Worm (Caenorhabditis elegans): ENCODE results near the gene W01C9.2.

W01C9.2 gene

DNA sequence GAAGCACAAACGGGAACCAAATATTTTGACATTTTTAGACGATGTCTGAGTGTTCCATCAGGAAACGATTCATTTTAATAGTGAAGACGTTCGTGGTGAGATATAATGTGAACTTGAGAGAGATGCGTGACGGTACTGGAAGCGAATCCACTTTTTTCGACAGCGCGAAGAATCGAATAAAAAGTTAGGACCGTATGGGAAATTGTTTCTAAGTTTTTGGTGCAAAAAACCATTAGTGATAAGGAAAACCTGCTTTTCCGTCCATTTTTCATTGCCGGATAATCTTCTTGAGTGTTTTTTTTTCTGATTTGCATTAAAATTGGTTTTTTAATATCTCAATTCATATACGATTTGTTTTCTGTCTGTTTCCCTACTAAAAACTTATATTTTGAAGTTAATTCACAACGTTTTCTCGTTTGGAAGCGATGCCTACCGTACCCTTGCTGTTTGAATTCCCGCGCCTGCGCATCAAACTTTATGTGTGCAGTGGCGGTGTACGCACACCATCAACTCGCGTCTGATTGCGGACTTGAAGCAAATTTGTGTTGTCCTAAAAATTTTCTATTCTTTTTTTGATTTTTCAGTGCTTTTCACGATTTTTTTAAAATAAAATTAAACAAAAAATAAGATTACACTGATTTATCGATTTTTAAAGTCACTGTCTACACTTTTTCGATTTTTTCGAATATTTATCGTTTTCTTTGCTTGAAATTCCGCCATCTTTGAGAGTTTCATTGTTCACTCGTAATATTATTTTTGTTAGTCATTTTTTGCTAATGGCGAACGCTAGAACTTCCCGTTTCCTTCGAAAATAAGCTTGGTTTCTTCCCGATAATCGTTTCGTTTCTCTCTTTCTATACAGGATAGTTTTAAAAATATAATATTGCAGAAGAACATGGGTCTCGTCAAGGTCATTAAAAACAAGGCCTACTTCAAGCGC is 33.1 kb downstream of the W01C9.2 start, which contains the start of the genes col-38 and rpl-5 (continued):
- TF ChIP-seq spr-3 (GFP tag; optimal IDR thresholded peaks at IDR 0.05): no peak
- TF ChIP-seq lsy-2 (tag; optimal IDR thresholded peaks at IDR 0.05): peak; percentile 89 to 98
- no peak for TF ChIP-seq R02D3.7 (tag; optimal IDR thresholded peaks at IDR 0.05)
- no peak for TF ChIP-seq ceh-20 (GFP tag; IDR thresholded peaks at IDR 0.05)
- peak; percentile 47 for TF ChIP-seq spr-1 (tag; optimal IDR thresholded peaks at IDR 0.05)
- TF ChIP-seq nhr-77 (tag; optimal IDR thresholded peaks at IDR 0.05): peak; percentile 93
- no peak for TF ChIP-seq sdz-12 (GFP tag; optimal IDR thresholded peaks at IDR 0.05)
- peak in 1 of 2 experiments; percentile 96 for TF ChIP-seq unc-62 (GFP tag; optimal IDR thresholded peaks at IDR 0.05 in 1 of 2)
- TF ChIP-seq unc-62 (tag; optimal IDR thresholded peaks at IDR 0.05): no peak
- no peak for TF ChIP-seq lin-15B (tag; optimal IDR thresholded peaks at IDR 0.05)
- 0 out of 2 replicates have a peak, but pooled peaks have one; percentile 15 for TF ChIP-seq snpc-1.2 (GFP tag; IDR thresholded peaks at IDR 0.05)
- peak; percentile 85 for TF ChIP-seq nhr-28 (tag; optimal IDR thresholded peaks at IDR 0.05)
- no peak for TF ChIP-seq madf-9 (GFP tag; conservative IDR thresholded peaks at IDR 0.05)
- TF ChIP-seq nhr-42 (GFP tag; IDR thresholded peaks at IDR 0.05): peak; percentile 23; the same call in 1 of the 2 replicates
- no peak for TF ChIP-seq nhr-41 (GFP tag; IDR thresholded peaks at IDR 0.05)
- peak; percentile 88 for TF ChIP-seq nhr-6 (tag; optimal IDR thresholded peaks at IDR 0.05)
- TF ChIP-seq Y105C5A.15 (GFP tag; IDR thresholded peaks at IDR 0.05): no peak
- no peak for TF ChIP-seq attf-4 (tag; optimal IDR thresholded peaks at IDR 0.05)
- peak; percentile 72 for TF ChIP-seq lin-13 (GFP tag; optimal IDR thresholded peaks at IDR 0.05)
- no peak for TF ChIP-seq mdt-29 (GFP tag; IDR thresholded peaks at IDR 0.05)
- TF ChIP-seq dmd-6 (GFP tag; IDR thresholded peaks at IDR 0.05): peak; percentile 60
- TF ChIP-seq jun-1 (tag; optimal IDR thresholded peaks at IDR 0.05): peak; percentile 0
- peak; percentile 49 for TF ChIP-seq F37D6.2 (tag; optimal IDR thresholded peaks at IDR 0.05)
- TF ChIP-seq skn-1 (tag; optimal IDR thresholded peaks at IDR 0.05): no peak
- no peak for TF ChIP-seq madf-5 (GFP tag; IDR thresholded peaks at IDR 0.05)
- TF ChIP-seq Y75B8A.6 (GFP tag; IDR thresholded peaks at IDR 0.05): no peak
- TF ChIP-seq nhr-25 (tag; optimal IDR thresholded peaks at IDR 0.05; ENCODE audit: borderline replicate concordance, insufficient read depth): peak; percentile 34
- TF ChIP-seq gei-8 (GFP tag; optimal IDR thresholded peaks at IDR 0.05): no peak
- TF ChIP-seq hlh-11 (tag; optimal IDR thresholded peaks at IDR 0.05): peak; percentile 82
- TF ChIP-seq tra-1 (GFP tag; IDR thresholded peaks at IDR 0.05): no peak
- TF ChIP-seq cey-2 (tag; optimal IDR thresholded peaks at IDR 0.05; ENCODE audit: borderline replicate concordance, insufficient read depth): no peak
- peak in 1 of 2 experiments; percentile 78 for TF ChIP-seq hif-1 (tag; optimal IDR thresholded peaks at IDR 0.05)
- no peak for TF ChIP-seq vab-7 (GFP tag; IDR thresholded peaks at IDR 0.05)
- TF ChIP-seq egl-43 (GFP tag; IDR thresholded peaks at IDR 0.05): no peak
- peak; percentile 87 for TF ChIP-seq zfp-2 (tag; optimal IDR thresholded peaks at IDR 0.05)
- no peak for TF ChIP-seq lin-1 (GFP tag; IDR thresholded peaks at IDR 0.05)
- TF ChIP-seq nhr-76 (tag; optimal IDR thresholded peaks at IDR 0.05): no peak
- TF ChIP-seq dve-1 (tag; optimal IDR thresholded peaks at IDR 0.05; ENCODE audit: insufficient read depth): peak; percentile 90
- no peak for TF ChIP-seq ZK337.2 (GFP tag; IDR thresholded peaks at IDR 0.05)
- no peak for TF ChIP-seq daf-12 (tag; optimal IDR thresholded peaks at IDR 0.05)
- TF ChIP-seq ztf-7 (tag; optimal IDR thresholded peaks at IDR 0.05): no peak
- peak; percentile 17 for TF ChIP-seq unc-130 (GFP tag; optimal IDR thresholded peaks at IDR 0.05)
- TF ChIP-seq zip-2 (tag; optimal IDR thresholded peaks at IDR 0.05): peak; percentile 7
- TF ChIP-seq lir-3 (tag; optimal IDR thresholded peaks at IDR 0.05): no peak
- no peak for TF ChIP-seq egl-27 (tag; optimal IDR thresholded peaks at IDR 0.05)
- TF ChIP-seq nhr-111 (GFP tag; optimal IDR thresholded peaks at IDR 0.05): no peak
- TF ChIP-seq ctbp-1 (GFP tag; IDR thresholded peaks at IDR 0.05): no peak
- TF ChIP-seq zfp-3 (GFP tag; conservative IDR thresholded peaks at IDR 0.05): 0 out of 2 replicates have a peak, but pooled peaks have one; percentile 65
- no peak for TF ChIP-seq ceh-28 (tag; optimal IDR thresholded peaks at IDR 0.05)
